Worm (Caenorhabditis elegans) whole organism, midembryonic: ENCODE measurements around the gene cdgs-1.

Experiments used
- T22C8.4 ChIP-seq: fragments of 200-800 bp; sonication (Bioruptor generic); IDR thresholded peaks from 2 replicates; pipeline ENCODE4 v1.3.6; 2022; ENCODE audit warnings: missing genetic modification characterization, missing compliant biosample characterization
- cog-1 ChIP-seq: sonication (generic microtip); optimal IDR thresholded peaks from 2 replicates; lab custom pipeline; 2016; ENCODE audit warnings: missing genetic modification characterization, missing compliant biosample characterization
- flt-1 ChIP-seq: fragments of 200-800 bp; sonication (Bioruptor generic); IDR thresholded peaks from 2 replicates; pipeline ENCODE4 v1.3.6; 2022; ENCODE audit warnings: missing genetic modification characterization, missing compliant biosample characterization
- klf-2 ChIP-seq: fragments of 200-800 bp; sonication (Bioruptor generic); conservative IDR thresholded peaks from 2 replicates; pipeline ENCODE4 v1.3.6; 2022; ENCODE audit warnings: missing genetic modification reagents, missing genetic modification characterization, missing compliant biosample characterization
- med-1 ChIP-seq: sonication (generic microtip); optimal IDR thresholded peaks from 2 replicates; lab custom pipeline; 2017; ENCODE audit warnings: missing genetic modification characterization, mild to moderate bottlenecking, missing compliant biosample characterization, antibody characterized with exemption, missing genetic modification reagents; ENCODE audit not compliant: insufficient read depth
- ref-1 ChIP-seq: fragments of 200-800 bp; sonication (Bioruptor generic); conservative IDR thresholded peaks from 2 replicates; pipeline ENCODE4 v1.3.6; 2022; ENCODE audit warnings: missing genetic modification reagents, missing genetic modification characterization, missing compliant biosample characterization
- tab-1 ChIP-seq: fragments of 200-800 bp; sonication (Bioruptor generic); IDR thresholded peaks from 2 replicates; pipeline ENCODE4 v1.3.6; 2022; ENCODE audit warnings: missing genetic modification characterization, missing compliant biosample characterization
- ztf-23 ChIP-seq: fragments of 200-800 bp; sonication (Bioruptor generic); IDR thresholded peaks from 2 replicates; pipeline ENCODE4 v1.3.6; 2022; ENCODE audit warnings: missing genetic modification reagents, missing genetic modification characterization, missing compliant biosample characterization
- ztf-29 ChIP-seq: fragments of 200-800 bp; sonication (Bioruptor generic); IDR thresholded peaks from 2 replicates; pipeline ENCODE4 v1.3.6; 2022; ENCODE audit warnings: missing genetic modification reagents, missing genetic modification characterization, missing compliant biosample characterization

The cdgs-1 gene

DNA sequence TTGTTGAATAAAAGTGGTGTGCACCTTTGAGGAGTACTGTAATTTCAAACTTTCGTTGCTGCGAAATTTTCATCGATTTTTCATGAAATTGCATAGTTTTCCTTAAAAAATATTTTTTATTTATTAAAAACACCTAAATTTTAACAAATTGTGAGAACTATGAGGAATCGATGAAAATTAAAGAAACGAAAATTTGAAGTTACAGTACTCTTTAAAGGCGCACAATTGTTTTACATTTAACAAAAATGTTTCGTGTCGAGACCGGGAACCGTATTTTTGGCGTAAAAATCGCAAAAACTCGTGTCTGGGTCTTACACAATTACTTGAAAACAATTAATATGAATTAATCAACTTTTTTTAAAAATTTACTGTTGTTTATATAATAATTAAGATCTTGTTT, 45.4 kb downstream of the cdgs-1 start, which contains the start of gene rdl-1:
Gene rdl-1 (minus strand): TSS at position 101 of the 400 bp plus-strand sequence.
- TF ChIP-seq cog-1 (tag; lab: Kevin White, UChicago) = no peak
- TF ChIP-seq flt-1 = no peak
- TF ChIP-seq ref-1 (GFP tag; lab: Robert Waterston, UW) = no peak
- no peak for TF ChIP-seq klf-2 (GFP tag; lab: Robert Waterston, UW)
- no peak for TF ChIP-seq tab-1
- TF ChIP-seq ztf-29 (GFP tag; lab: Robert Waterston, UW) = no peak
- no peak for TF ChIP-seq med-1
- TF ChIP-seq T22C8.4 (GFP tag; lab: Robert Waterston, UW) = no peak
- no peak for TF ChIP-seq ztf-23 (GFP tag; lab: Robert Waterston, UW)

DNA sequence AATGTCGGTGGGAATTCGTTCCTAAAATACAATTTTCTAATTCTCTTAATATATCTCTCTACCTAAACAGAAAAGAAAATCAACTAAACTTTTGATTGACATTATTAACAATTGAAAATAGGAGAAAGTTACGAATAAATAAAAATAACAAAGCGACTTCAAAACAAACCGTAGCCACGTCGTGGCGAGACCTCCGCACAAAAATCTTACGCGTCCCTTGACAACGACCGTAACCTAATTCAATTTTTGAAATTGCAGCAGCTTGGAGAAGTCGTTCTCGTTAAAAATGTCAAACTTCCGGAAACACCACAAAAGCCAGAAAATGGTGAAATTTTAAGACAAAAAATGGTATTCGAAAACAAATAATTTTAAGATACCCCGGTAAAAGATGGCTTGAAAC, 51.2 kb downstream of the cdgs-1 start:
- no peak for TF ChIP-seq T22C8.4 (GFP tag; lab: Robert Waterston, UW)
- TF ChIP-seq tab-1 = no peak
- TF ChIP-seq cog-1 (tag; lab: Kevin White, UChicago) = no peak
- TF ChIP-seq med-1 = no peak
- no peak for TF ChIP-seq klf-2 (GFP tag; lab: Robert Waterston, UW)
- TF ChIP-seq ztf-29 (GFP tag; lab: Robert Waterston, UW) = no peak
- TF ChIP-seq ztf-23 (GFP tag; lab: Robert Waterston, UW) = no peak
- no peak for TF ChIP-seq flt-1
- no peak for TF ChIP-seq ref-1 (GFP tag; lab: Robert Waterston, UW)

DNA sequence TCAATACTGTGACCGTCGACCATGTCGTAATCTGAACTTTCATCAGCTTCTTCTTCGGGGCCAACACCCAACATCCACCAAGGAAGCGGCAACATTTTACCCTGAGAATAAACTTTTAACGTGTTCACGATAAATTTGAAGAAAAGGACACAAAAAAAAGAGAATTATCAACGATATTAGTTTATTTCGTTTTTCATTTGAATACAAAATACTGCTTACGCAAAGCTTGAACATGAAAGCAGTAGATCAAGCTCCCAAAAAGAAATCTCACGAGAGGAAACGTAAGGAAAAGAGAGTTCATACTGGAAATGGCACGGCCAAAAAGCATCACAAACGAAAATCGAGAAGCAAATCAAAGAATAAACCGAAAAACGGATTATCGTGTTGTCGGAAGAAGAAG, 51.8 kb downstream of the cdgs-1 start, which contains the start of the genes C46A5.6 and C46A5.1:
Gene C46A5.6 (minus strand): TSS at position 101 of the 400 bp plus-strand sequence.
Gene C46A5.1 (plus strand): TSS at position 184 of the 400 bp plus-strand sequence.
- TF ChIP-seq ztf-29 (GFP tag; lab: Robert Waterston, UW) (no peak), cog-1 (tag; lab: Kevin White, UChicago) (no peak), T22C8.4 (GFP tag; lab: Robert Waterston, UW) (no peak), tab-1 (no peak), ztf-23 (GFP tag; lab: Robert Waterston, UW) (no peak), klf-2 (GFP tag; lab: Robert Waterston, UW) (no peak), med-1 (no peak)
